Fruit fly (Drosophila melanogaster) whole organism, embryonic: ENCODE results near the gene Eig71Ed.

Experiments used
- Atf3 ChIP-seq: fragments of 200-800 bp; sonication (Bioruptor generic); optimal IDR thresholded peaks from 3 replicates; lab custom pipeline; 2016; ENCODE audit warnings: missing biosample characterization, missing genetic modification characterization
- Bdp1 ChIP-seq: fragments of 200-800 bp; sonication (Bioruptor generic); optimal IDR thresholded peaks from 3 replicates; lab custom pipeline; 2016; ENCODE audit warnings: missing biosample characterization, missing genetic modification characterization
- CG10209 ChIP-seq: fragments of 200-800 bp; sonication (Bioruptor generic); optimal IDR thresholded peaks from 3 replicates; lab custom pipeline; 2017; ENCODE audit warnings: missing biosample characterization, mild to moderate bottlenecking, missing genetic modification characterization, missing genetic modification reagents
- CG1024 ChIP-seq: fragments of 200-800 bp; sonication (Bioruptor generic); IDR thresholded peaks from 2 replicates; pipeline ENCODE4 v1.3.6; 2022; ENCODE audit warnings: missing biosample characterization, missing genetic modification characterization
- CG11398 ChIP-seq: fragments of 200-800 bp; sonication (Bioruptor generic); optimal IDR thresholded peaks from 2 replicates; lab custom pipeline; 2016; ENCODE audit warnings: missing biosample characterization, missing genetic modification characterization
- CG11723 ChIP-seq: fragments of 200-800 bp; sonication (Bioruptor generic); optimal IDR thresholded peaks from 2 replicates; lab custom pipeline; 2017; ENCODE audit warnings: missing biosample characterization, mild to moderate bottlenecking, missing genetic modification characterization
- CG15073 ChIP-seq: fragments of 200-800 bp; sonication (Bioruptor generic); optimal IDR thresholded peaks from 2 replicates; lab custom pipeline; 2016; ENCODE audit warnings: missing biosample characterization, missing genetic modification characterization
- CG15696 ChIP-seq: fragments of 200-800 bp; sonication (Bioruptor generic); optimal IDR thresholded peaks from 2 replicates; lab custom pipeline; 2019; ENCODE audit warnings: missing biosample characterization, mild to moderate bottlenecking, missing genetic modification characterization, moderate library complexity
- CG2199 ChIP-seq: fragments of 200-800 bp; sonication (Bioruptor generic); IDR thresholded peaks from 3 replicates; pipeline ENCODE4 v1.3.6; 2022; ENCODE audit warnings: missing biosample characterization, missing genetic modification characterization
- CG2889 ChIP-seq: fragments of 200-800 bp; sonication (Bioruptor generic); IDR thresholded peaks from 3 replicates; pipeline ENCODE4 v1.3.6; 2022; ENCODE audit warnings: missing biosample characterization, missing genetic modification characterization
- CG31441 ChIP-seq: fragments of 200-800 bp; sonication (Bioruptor generic); IDR thresholded peaks from 2 replicates; pipeline ENCODE4 v1.3.6; 2022; ENCODE audit warnings: missing biosample characterization, missing genetic modification characterization
- CG33213 ChIP-seq: fragments of 200-800 bp; sonication (Bioruptor generic); optimal IDR thresholded peaks from 3 replicates; lab custom pipeline; 2016; ENCODE audit warnings: missing biosample characterization, missing genetic modification characterization
- CG4707 ChIP-seq: fragments of 200-800 bp; sonication (Bioruptor generic); optimal IDR thresholded peaks from 2 replicates; lab custom pipeline; 2018; ENCODE audit warnings: missing biosample characterization, mild to moderate bottlenecking, missing genetic modification characterization, moderate library complexity
- CG4730 ChIP-seq: fragments of 200-800 bp; sonication (Bioruptor generic); IDR thresholded peaks from 2 replicates; pipeline ENCODE4 v1.3.6; 2022; ENCODE audit warnings: missing biosample characterization, missing genetic modification characterization
- CG6654 ChIP-seq: fragments of 200-800 bp; sonication (Bioruptor generic); optimal IDR thresholded peaks from 2 replicates; lab custom pipeline; 2017; ENCODE audit warnings: missing biosample characterization, mild to moderate bottlenecking, missing genetic modification characterization
- CG6689 ChIP-seq: fragments of 200-800 bp; sonication (Bioruptor generic); IDR thresholded peaks from 2 replicates; pipeline ENCODE4 v1.3.6; 2022; ENCODE audit warnings: missing biosample characterization, missing genetic modification characterization
- CG7745 ChIP-seq: fragments of 200-800 bp; sonication (Bioruptor generic); optimal IDR thresholded peaks from 2 replicates; lab custom pipeline; 2018; ENCODE audit warnings: missing biosample characterization, mild to moderate bottlenecking, missing genetic modification characterization, moderate library complexity
- CG8359 ChIP-seq: fragments of 200-800 bp; sonication (Bioruptor generic); optimal IDR thresholded peaks from 2 replicates; lab custom pipeline; 2017; ENCODE audit warnings: missing biosample characterization, mild to moderate bottlenecking, missing genetic modification characterization, borderline replicate concordance
- CTCF ChIP-seq: fragments of 200-800 bp; sonication (Bioruptor generic); optimal IDR thresholded peaks from 2 replicates; lab custom pipeline; 2017; ENCODE audit warnings: missing biosample characterization, mild to moderate bottlenecking, missing genetic modification characterization, moderate library complexity
- Camta ChIP-seq: fragments of 200-800 bp; sonication (Bioruptor generic); optimal IDR thresholded peaks from 2 replicates; lab custom pipeline; 2016; ENCODE audit warnings: missing biosample characterization, missing genetic modification characterization
- Chrac-16 ChIP-seq: fragments of 200-800 bp; sonication (Bioruptor generic); optimal IDR thresholded peaks from 3 replicates; lab custom pipeline; 2016; ENCODE audit warnings: missing biosample characterization, missing genetic modification characterization
- Doc3 ChIP-seq: fragments of 200-800 bp; sonication (Bioruptor generic); IDR thresholded peaks from 3 replicates; pipeline ENCODE4 v1.3.6; 2022; ENCODE audit warnings: missing biosample characterization, missing genetic modification characterization; ENCODE audit not compliant: partially characterized antibody
- Fer1 ChIP-seq: fragments of 200-800 bp; sonication (Bioruptor generic); optimal IDR thresholded peaks from 2 replicates; lab custom pipeline; 2017; ENCODE audit warnings: missing biosample characterization, mild to moderate bottlenecking, missing genetic modification characterization
- Gsc ChIP-seq: fragments of 200-800 bp; sonication (Bioruptor generic); IDR thresholded peaks from 2 replicates; pipeline ENCODE4 v1.3.6; 2022; ENCODE audit warnings: missing biosample characterization, missing genetic modification characterization
- Gug ChIP-seq: fragments of 200-800 bp; sonication (Bioruptor generic); IDR thresholded peaks from 4 replicates; pipeline ENCODE4 v1.3.6; 2022; ENCODE audit warnings: missing biosample characterization, missing genetic modification characterization
- Hey ChIP-seq: fragments of 200-800 bp; sonication (Bioruptor generic); optimal IDR thresholded peaks from 3 replicates; lab custom pipeline; 2018; ENCODE audit warnings: missing biosample characterization, mild to moderate bottlenecking, missing genetic modification characterization
- HmgD ChIP-seq: fragments of 200-800 bp; sonication (Bioruptor generic); optimal IDR thresholded peaks from 3 replicates; lab custom pipeline; 2016; ENCODE audit warnings: missing biosample characterization, missing genetic modification characterization
- Jarid2 ChIP-seq: fragments of 200-800 bp; sonication (Bioruptor generic); optimal IDR thresholded peaks from 3 replicates; lab custom pipeline; 2017; ENCODE audit warnings: mild to moderate bottlenecking, missing biosample characterization, missing genetic modification reagents, missing genetic modification characterization
- Lpt ChIP-seq: fragments of >200 bp; optimal IDR thresholded peaks from 2 replicates; lab custom pipeline; 2018; ENCODE audit warnings: missing biosample characterization, missing genetic modification characterization
- MESR4 ChIP-seq: fragments of 200-800 bp; sonication (Bioruptor generic); optimal IDR thresholded peaks from 2 replicates; lab custom pipeline; 2018; ENCODE audit warnings: missing biosample characterization, mild to moderate bottlenecking, missing genetic modification characterization, moderate library complexity
- NFAT ChIP-seq: fragments of 200-800 bp; sonication (Bioruptor generic); IDR thresholded peaks from 2 replicates; pipeline ENCODE4 v1.3.6; 2022; ENCODE audit warnings: missing biosample characterization, missing genetic modification characterization
- Sin3A ChIP-seq: fragments of >200 bp; optimal IDR thresholded peaks from 2 replicates; lab custom pipeline; 2018
- Ssrp ChIP-seq: fragments of 200-800 bp; sonication (Bioruptor generic); optimal IDR thresholded peaks from 2 replicates; lab custom pipeline; 2018; ENCODE audit warnings: missing biosample characterization, mild to moderate bottlenecking, missing genetic modification characterization, moderate library complexity
- Usf ChIP-seq: fragments of 200-800 bp; sonication (Bioruptor generic); optimal IDR thresholded peaks from 2 replicates; lab custom pipeline; 2017; ENCODE audit warnings: missing genotype, missing biosample characterization, missing genetic modification characterization
- chif ChIP-seq, 2 experiments: fragments of 200-800 bp; sonication (Bioruptor generic); optimal IDR thresholded peaks; 3 replicates each; lab custom pipeline; 2016; ENCODE audit warnings: missing biosample characterization in 2 of 2, missing genetic modification characterization in 2 of 2
- chm ChIP-seq: fragments of 200-800 bp; sonication (Bioruptor generic); IDR thresholded peaks from 2 replicates; pipeline ENCODE4 v1.3.6; 2022; ENCODE audit warnings: missing biosample characterization, missing genetic modification characterization
- dimm ChIP-seq: fragments of 200-800 bp; sonication (Bioruptor generic); IDR thresholded peaks from 2 replicates; pipeline ENCODE4 v1.3.6; 2022; ENCODE audit warnings: missing biosample characterization, missing genetic modification characterization
- disco-r ChIP-seq: fragments of 200-800 bp; sonication (Bioruptor generic); optimal IDR thresholded peaks from 2 replicates; lab custom pipeline; 2016; ENCODE audit warnings: missing biosample characterization, missing genetic modification characterization
- fd102C ChIP-seq: fragments of 200-800 bp; sonication (Bioruptor generic); optimal IDR thresholded peaks from 2 replicates; lab custom pipeline; 2018; ENCODE audit warnings: missing biosample characterization, mild to moderate bottlenecking, missing genetic modification characterization, moderate library complexity
- h ChIP-seq: fragments of >200 bp; optimal IDR thresholded peaks from 2 replicates; lab custom pipeline; 2017
- ham ChIP-seq: fragments of 200-800 bp; sonication (Bioruptor generic); IDR thresholded peaks from 2 replicates; pipeline ENCODE4 v1.3.6; 2022; ENCODE audit warnings: missing biosample characterization, missing genetic modification characterization
- lilli ChIP-seq: fragments of 200-800 bp; sonication (Bioruptor generic); optimal IDR thresholded peaks from 3 replicates; lab custom pipeline; 2016; ENCODE audit warnings: missing biosample characterization, missing genetic modification characterization
- nmo ChIP-seq: fragments of 200-800 bp; sonication (Bioruptor generic); optimal IDR thresholded peaks from 2 replicates; lab custom pipeline; 2018; ENCODE audit warnings: missing biosample characterization, mild to moderate bottlenecking, missing genetic modification characterization, moderate library complexity
- otp ChIP-seq: fragments of 200-800 bp; sonication (Bioruptor generic); IDR thresholded peaks from 3 replicates; pipeline ENCODE4, ENCODE4 v1.3.6; 2022; ENCODE audit warnings: missing biosample characterization, missing genetic modification characterization
- pan ChIP-seq, 4 experiments: fragments of >200 bp in 3 of 4; fragments of 200-800 bp in 1 of 4; sonication (Bioruptor generic) in 1 of 4; optimal IDR thresholded peaks in 3 of 4; IDR thresholded peaks in 1 of 4; 2 replicates each; pipeline versions ENCODE4 v1.3.6 to Lab custom; 2017 to 2022; ENCODE audit warnings: missing biosample characterization in 2 of 4, missing genetic modification characterization in 2 of 4, mixed read lengths in 1 of 4
- pfk ChIP-seq: fragments of 200-800 bp; sonication (Bioruptor generic); optimal IDR thresholded peaks from 2 replicates; lab custom pipeline; 2018; ENCODE audit warnings: missing biosample characterization, mild to moderate bottlenecking, missing genetic modification characterization, moderate library complexity
- schlank ChIP-seq: fragments of 200-800 bp; sonication (Bioruptor generic); optimal IDR thresholded peaks from 2 replicates; lab custom pipeline; 2018; ENCODE audit warnings: missing biosample characterization, mild to moderate bottlenecking, missing genetic modification characterization
- sd ChIP-seq: fragments of 200-800 bp; sonication (Bioruptor generic); optimal IDR thresholded peaks from 3 replicates; lab custom pipeline; 2018; ENCODE audit warnings: missing biosample characterization, mild to moderate bottlenecking, missing genetic modification characterization, moderate library complexity
- sob ChIP-seq: fragments of 200-800 bp; sonication (Bioruptor generic); IDR thresholded peaks from 2 replicates; pipeline ENCODE4 v1.3.6; 2022; ENCODE audit warnings: missing biosample characterization, missing genetic modification characterization
- sug ChIP-seq: fragments of 200-800 bp; optimal IDR thresholded peaks from 2 replicates; lab custom pipeline; 2019; ENCODE audit warnings: missing biosample characterization, mild to moderate bottlenecking, missing genetic modification characterization, moderate library complexity
- trem ChIP-seq: fragments of 200-800 bp; optimal IDR thresholded peaks from 3 replicates; lab custom pipeline; 2019; ENCODE audit warnings: missing biosample characterization, mild to moderate bottlenecking, missing genetic modification characterization, moderate library complexity
- trh ChIP-seq: fragments of 200-800 bp; sonication (Bioruptor generic); optimal IDR thresholded peaks from 2 replicates; lab custom pipeline; 2016; ENCODE audit warnings: missing biosample characterization, missing genetic modification characterization

The Eig71Ed gene

dm6 chr3L:15700338-15700966, 48.1 kb downstream of the Eig71Ed start (continued):
- TF ChIP-seq Gug (no peak), Chrac-16 (GFP tag; lab: Kevin White, UChicago) (peak; percentile 63), trem (tag; lab: Kevin White, UChicago) (peak; percentile 39), dimm (GFP tag; lab: Robert Waterston, UW) (no peak), trh (GFP tag; lab: Kevin White, UChicago) (no peak), Lpt (no peak), CG15696 (tag; lab: Kevin White, UChicago) (peak; percentile 93), Fer1 (no peak), HmgD (GFP tag; lab: Kevin White, UChicago) (no peak), sd (tag; lab: Kevin White, UChicago) (no peak), Doc3 (GFP tag; lab: Robert Waterston, UW) (no peak), Gsc (no peak), otp (GFP tag; lab: Robert Waterston, UW) (no peak), Ssrp (tag; lab: Kevin White, UChicago) (peak; percentile 57), pfk (GFP tag; lab: Kevin White, UChicago) (no peak), CG31441 (peak; percentile 49; the same call in 1 of the 2 replicates), schlank (tag; lab: Kevin White, UChicago) (no peak), CG10209 (GFP tag; lab: Kevin White, UChicago) (peak; percentile 62), CG6689 (GFP tag; lab: Robert Waterston, UW) (no peak), CG2199 (GFP tag; lab: Robert Waterston, UW) (0 out of 3 replicates have a peak, but pooled peaks have one; percentile 44), Atf3 (no peak), Camta (GFP tag; lab: Kevin White, UChicago) (no peak), CG2889 (GFP tag; lab: Robert Waterston, UW) (no peak), MESR4 (GFP tag; lab: Kevin White, UChicago) (no peak), sug (tag; lab: Kevin White, UChicago) (no peak), CG1024 (no peak), Hey (tag; lab: Kevin White, UChicago) (no peak), sob (GFP tag; lab: Robert Waterston, UW) (no peak), Usf (GFP tag; lab: Kevin White, UChicago) (peak; percentile 14), disco-r (GFP tag; lab: Kevin White, UChicago) (no peak), pan (optimal IDR thresholded peaks at IDR 0.05; lab: Kevin White, UChicago) (no peak), pan (GFP tag; optimal IDR thresholded peaks at IDR 0.05 in 1 of 2, IDR thresholded peaks at IDR 0.05 in 1 of 2) (no peak), CG33213 (no peak), Jarid2 (no peak), ham (no peak), CG4707 (GFP tag; lab: Kevin White, UChicago) (no peak), CG8359 (GFP tag; lab: Kevin White, UChicago) (no peak), fd102C (GFP tag; lab: Kevin White, UChicago) (peak; percentile 77), Bdp1 (GFP tag; lab: Kevin White, UChicago) (no peak), CG11398 (GFP tag; lab: Kevin White, UChicago) (no peak), CG15073 (no peak), NFAT (GFP tag; lab: Robert Waterston, UW) (no peak), nmo (GFP tag; lab: Kevin White, UChicago) (peak; percentile 82), CG11723 (no peak), CG7745 (tag; lab: Kevin White, UChicago) (no peak), chif (GFP tag; optimal IDR thresholded peaks at IDR 0.05; lab: Kevin White, UChicago) (peak in 1 of 2 experiments; percentile 58), Sin3A (no peak), h (no peak), CTCF (GFP tag; lab: Kevin White, UChicago) (no peak), CG6654 (GFP tag; lab: Kevin White, UChicago) (no peak), CG4730 (GFP tag; lab: Robert Waterston, UW) (no peak), chm (GFP tag; lab: Robert Waterston, UW) (no peak), lilli (GFP tag; lab: Kevin White, UChicago) (no peak)
